Fruit fly (Drosophila melanogaster) whole organism, embryonic: ENCODE results near the gene CG3198.

ENCODE experiments used
- Abd-B ChIP-seq: fragments of 200-800 bp; sonication (Bioruptor generic); optimal IDR thresholded peaks from 2 replicates; lab custom pipeline; 2018; ENCODE audit warnings: missing biosample characterization, mild to moderate bottlenecking, missing genetic modification characterization, moderate library complexity
- Bdp1 ChIP-seq: fragments of 200-800 bp; sonication (Bioruptor generic); optimal IDR thresholded peaks from 3 replicates; lab custom pipeline; 2016; ENCODE audit warnings: missing biosample characterization, missing genetic modification characterization
- BtbVII ChIP-seq: fragments of 200-800 bp; sonication (Bioruptor generic); optimal IDR thresholded peaks from 3 replicates; lab custom pipeline; 2017; ENCODE audit warnings: missing biosample characterization, mild to moderate bottlenecking, missing genetic modification characterization
- CG10267 ChIP-seq: fragments of 200-800 bp; sonication (Bioruptor generic); optimal IDR thresholded peaks from 2 replicates; lab custom pipeline; 2018; ENCODE audit warnings: missing biosample characterization, mild to moderate bottlenecking, missing genetic modification characterization, moderate library complexity
- CG12391 ChIP-seq: fragments of 200-800 bp; sonication (Bioruptor generic); optimal IDR thresholded peaks from 3 replicates; lab custom pipeline; 2018; ENCODE audit warnings: missing biosample characterization, mild to moderate bottlenecking, missing genetic modification characterization, moderate library complexity
- CG14965 ChIP-seq: fragments of 200-800 bp; sonication (Bioruptor generic); optimal IDR thresholded peaks from 2 replicates; lab custom pipeline; 2016; ENCODE audit warnings: missing biosample characterization, missing genetic modification characterization, borderline replicate concordance
- CG16815 ChIP-seq: fragments of 200-800 bp; sonication (Bioruptor generic); optimal IDR thresholded peaks from 3 replicates; lab custom pipeline; 2017; ENCODE audit warnings: missing biosample characterization, mild to moderate bottlenecking, missing genetic modification characterization
- CG17829 ChIP-seq: fragments of 200-800 bp; optimal IDR thresholded peaks from 2 replicates; lab custom pipeline; 2019; ENCODE audit warnings: missing biosample characterization, mild to moderate bottlenecking, missing genetic modification characterization, moderate library complexity
- CG1832 ChIP-seq: fragments of 200-800 bp; sonication (Bioruptor generic); optimal IDR thresholded peaks from 2 replicates; lab custom pipeline; 2017; ENCODE audit warnings: missing biosample characterization, mild to moderate bottlenecking, missing genetic modification characterization, inconsistent platforms
- CG30403 ChIP-seq: fragments of 200-800 bp; sonication (Bioruptor generic); optimal IDR thresholded peaks from 3 replicates; lab custom pipeline; 2016; ENCODE audit warnings: missing biosample characterization, missing genetic modification characterization
- CG3163 ChIP-seq: fragments of 200-800 bp; sonication (Bioruptor generic); optimal IDR thresholded peaks from 3 replicates; lab custom pipeline; 2016; ENCODE audit warnings: missing biosample characterization, missing genetic modification characterization
- CG33557 ChIP-seq: fragments of 200-800 bp; sonication (Bioruptor generic); optimal IDR thresholded peaks from 2 replicates; lab custom pipeline; 2019; ENCODE audit warnings: missing biosample characterization, mild to moderate bottlenecking, missing genetic modification characterization, moderate library complexity
- CG34422 ChIP-seq: fragments of 200-800 bp; sonication (Bioruptor generic); IDR thresholded peaks from 3 replicates; pipeline ENCODE4 v1.3.6; 2022; ENCODE audit warnings: missing biosample characterization, missing genetic modification characterization
- CG4404 ChIP-seq: fragments of 200-800 bp; sonication (Bioruptor generic); IDR thresholded peaks from 2 replicates; pipeline ENCODE4 v1.3.6; 2022; ENCODE audit warnings: missing biosample characterization, missing genetic modification characterization
- CG5953 ChIP-seq: fragments of 200-800 bp; sonication (Bioruptor generic); IDR thresholded peaks from 2 replicates; pipeline ENCODE4 v1.3.6; 2022; ENCODE audit warnings: missing biosample characterization, missing genetic modification characterization
- CG6175 ChIP-seq: fragments of 200-800 bp; sonication (Bioruptor generic); IDR thresholded peaks from 3 replicates; pipeline ENCODE4 v1.3.6; 2022; ENCODE audit warnings: missing biosample characterization, missing genetic modification characterization
- CG6272 ChIP-seq: fragments of 200-800 bp; sonication (Bioruptor generic); IDR thresholded peaks from 2 replicates; pipeline ENCODE4 v1.3.6; 2022; ENCODE audit warnings: missing biosample characterization, missing genetic modification characterization
- CG6689 ChIP-seq: fragments of 200-800 bp; sonication (Bioruptor generic); IDR thresholded peaks from 2 replicates; pipeline ENCODE4 v1.3.6; 2022; ENCODE audit warnings: missing biosample characterization, missing genetic modification characterization
- CG7839 ChIP-seq: fragments of 200-800 bp; sonication (Bioruptor generic); optimal IDR thresholded peaks from 3 replicates; lab custom pipeline; 2018; ENCODE audit warnings: missing biosample characterization, mild to moderate bottlenecking, missing genetic modification characterization, moderate library complexity
- CG7987 ChIP-seq: fragments of 200-800 bp; sonication (Bioruptor generic); optimal IDR thresholded peaks from 2 replicates; lab custom pipeline; 2018; ENCODE audit warnings: missing biosample characterization, mild to moderate bottlenecking, missing genetic modification characterization, moderate library complexity
- Chrac-16 ChIP-seq: fragments of 200-800 bp; sonication (Bioruptor generic); optimal IDR thresholded peaks from 3 replicates; lab custom pipeline; 2016; ENCODE audit warnings: missing biosample characterization, missing genetic modification characterization
- CoRest ChIP-seq: fragments of 200-800 bp; sonication (Bioruptor generic); optimal IDR thresholded peaks from 3 replicates; lab custom pipeline; 2018; ENCODE audit warnings: missing biosample characterization, mild to moderate bottlenecking, missing genetic modification characterization, moderate library complexity
- D ChIP-seq, 2 experiments: fragments of 200-800 bp in 1 of 2; fragments of >200 bp in 1 of 2; sonication (Bioruptor generic) in 1 of 2; optimal IDR thresholded peaks; 2 replicates in 1 of 2; 3 replicates in 1 of 2; lab custom pipeline; 2017; ENCODE audit warnings: mild to moderate bottlenecking in 1 of 2, missing biosample characterization in 1 of 2, missing genetic modification characterization in 1 of 2, missing genetic modification reagents in 1 of 2
- Doc2 ChIP-seq: fragments of 200-800 bp; sonication (Bioruptor generic); IDR thresholded peaks from 2 replicates; pipeline ENCODE4 v1.3.6; 2022; ENCODE audit warnings: missing biosample characterization, missing genetic modification characterization
- Hr3 ChIP-seq: fragments of 200-800 bp; sonication (Bioruptor generic); optimal IDR thresholded peaks from 3 replicates; lab custom pipeline; 2016; ENCODE audit warnings: missing biosample characterization, missing genetic modification characterization
- Hr78 ChIP-seq, 2 experiments: fragments of 200-800 bp in 1 of 2; fragments of >200 bp in 1 of 2; sonication (Bioruptor generic) in 1 of 2; optimal IDR thresholded peaks; 2 replicates each; lab custom pipeline; 2017 to 2019; ENCODE audit warnings: missing biosample characterization in 2 of 2, missing genetic modification characterization in 2 of 2, mild to moderate bottlenecking in 1 of 2, moderate library complexity in 1 of 2
- MESR4 ChIP-seq: fragments of 200-800 bp; sonication (Bioruptor generic); optimal IDR thresholded peaks from 2 replicates; lab custom pipeline; 2018; ENCODE audit warnings: missing biosample characterization, mild to moderate bottlenecking, missing genetic modification characterization, moderate library complexity
- Mes4 ChIP-seq: fragments of 200-800 bp; sonication (Bioruptor generic); optimal IDR thresholded peaks from 2 replicates; lab custom pipeline; 2016; ENCODE audit warnings: missing biosample characterization, missing genetic modification characterization
- PHDP ChIP-seq: fragments of 200-800 bp; sonication (Bioruptor generic); optimal IDR thresholded peaks from 3 replicates; lab custom pipeline; 2018; ENCODE audit warnings: missing biosample characterization, mild to moderate bottlenecking, missing genetic modification characterization, moderate library complexity
- Sin3A ChIP-seq: fragments of >200 bp; optimal IDR thresholded peaks from 2 replicates; lab custom pipeline; 2018
- Sox102F ChIP-seq: fragments of 200-800 bp; sonication (Bioruptor generic); optimal IDR thresholded peaks from 2 replicates; lab custom pipeline; 2018; ENCODE audit warnings: missing biosample characterization, mild to moderate bottlenecking, missing genetic modification characterization, moderate library complexity
- Xrp1 ChIP-seq: fragments of 200-800 bp; sonication (Bioruptor generic); IDR thresholded peaks from 2 replicates; pipeline ENCODE4 v1.3.6; 2022; ENCODE audit warnings: missing biosample characterization, missing genetic modification characterization
- al ChIP-seq: fragments of 200-800 bp; sonication (Bioruptor generic); IDR thresholded peaks from 2 replicates; pipeline ENCODE4 v1.3.6; 2022; ENCODE audit warnings: missing biosample characterization, missing genetic modification characterization
- chif ChIP-seq, 2 experiments: fragments of 200-800 bp; sonication (Bioruptor generic); optimal IDR thresholded peaks; 3 replicates each; lab custom pipeline; 2016; ENCODE audit warnings: missing biosample characterization in 2 of 2, missing genetic modification characterization in 2 of 2
- ci ChIP-seq: fragments of 200-800 bp; sonication (Bioruptor generic); IDR thresholded peaks from 3 replicates; pipeline ENCODE4 v1.3.6; 2022; ENCODE audit warnings: missing biosample characterization, missing genetic modification characterization
- crol ChIP-seq: fragments of 200-800 bp; sonication (Bioruptor generic); IDR thresholded peaks from 2 replicates; pipeline ENCODE4 v1.3.6; 2022; ENCODE audit warnings: missing biosample characterization, missing genetic modification characterization
- emc ChIP-seq: fragments of 200-800 bp; sonication (Bioruptor generic); optimal IDR thresholded peaks from 2 replicates; lab custom pipeline; 2016; ENCODE audit warnings: missing biosample characterization, missing genetic modification characterization
- esg ChIP-seq: fragments of 200-800 bp; sonication (Bioruptor generic); conservative IDR thresholded peaks from 2 replicates; pipeline ENCODE4 v1.3.6; 2022; ENCODE audit warnings: missing biosample characterization, missing genetic modification characterization
- ewg ChIP-seq: fragments of 200-800 bp; sonication (Bioruptor generic); optimal IDR thresholded peaks from 3 replicates; lab custom pipeline; 2017; ENCODE audit warnings: mild to moderate bottlenecking, missing biosample characterization, missing genetic modification reagents, missing genetic modification characterization
- insv ChIP-seq, 2 experiments: fragments of 200-800 bp; sonication (Bioruptor generic); optimal IDR thresholded peaks; 3 replicates each; lab custom pipeline; 2016 to 2018; ENCODE audit warnings: missing biosample characterization in 2 of 2, missing genetic modification characterization in 2 of 2
- lmd ChIP-seq: fragments of 200-800 bp; sonication (Bioruptor generic); IDR thresholded peaks from 2 replicates; pipeline ENCODE4 v1.3.6; 2022; ENCODE audit warnings: missing biosample characterization, missing genetic modification characterization
- otp ChIP-seq: fragments of 200-800 bp; sonication (Bioruptor generic); IDR thresholded peaks from 3 replicates; pipeline ENCODE4, ENCODE4 v1.3.6; 2022; ENCODE audit warnings: missing biosample characterization, missing genetic modification characterization
- phol ChIP-seq: fragments of 200-800 bp; sonication (Bioruptor generic); optimal IDR thresholded peaks from 3 replicates; lab custom pipeline; 2018; ENCODE audit warnings: missing biosample characterization, mild to moderate bottlenecking, missing genetic modification characterization, moderate library complexity
- sim ChIP-seq: fragments of 200-800 bp; sonication (Bioruptor generic); IDR thresholded peaks from 2 replicates; pipeline ENCODE4 v1.3.6; 2022; ENCODE audit warnings: missing biosample characterization, missing genetic modification characterization
- sisA ChIP-seq: fragments of 200-800 bp; sonication (Bioruptor generic); IDR thresholded peaks from 2 replicates; pipeline ENCODE4 v1.3.6; 2022; ENCODE audit warnings: missing biosample characterization, missing genetic modification characterization
- tgo ChIP-seq: fragments of 200-800 bp; sonication (Bioruptor generic); IDR thresholded peaks from 3 replicates; pipeline ENCODE4 v1.3.6; 2022; ENCODE audit warnings: missing biosample characterization, missing genetic modification characterization
- tll ChIP-seq, 2 experiments: fragments of 200-800 bp in 1 of 2; fragments of >200 bp in 1 of 2; sonication (Bioruptor generic) in 1 of 2; optimal IDR thresholded peaks; 2 replicates each; lab custom pipeline; 2017 to 2019; ENCODE audit warnings: missing biosample characterization in 2 of 2, missing genetic modification characterization in 2 of 2, mild to moderate bottlenecking in 1 of 2, moderate library complexity in 1 of 2
- vvl ChIP-seq: fragments of 200-800 bp; sonication (Bioruptor generic); IDR thresholded peaks from 2 replicates; pipeline ENCODE4 v1.3.6; 2022; ENCODE audit warnings: missing biosample characterization, missing genetic modification characterization

CG3198 gene

dm6 chrX:6624006-6624745 is 49.6 kb downstream of the CG3198 start:
- peak in 1 of 2 experiments; percentile 50 for TF ChIP-seq Hr78 (GFP tag; optimal IDR thresholded peaks at IDR 0.05; lab: Kevin White, UChicago)
- no peak for TF ChIP-seq MESR4
- TF ChIP-seq CG6689, result peak; percentile 51
- TF ChIP-seq Abd-B (GFP tag; lab: Kevin White, UChicago), result peak; percentile 56
- peak; percentile 4 for TF ChIP-seq CG16815
- peak; percentile 9 for TF ChIP-seq Sox102F (GFP tag; lab: Kevin White, UChicago)
- TF ChIP-seq sisA (GFP tag; lab: Robert Waterston, UW), result 0 out of 2 replicates have a peak, but pooled peaks have one; percentile 24
- TF ChIP-seq tll (GFP tag; optimal IDR thresholded peaks at IDR 0.05; lab: Kevin White, UChicago), result no peak
- TF ChIP-seq CG5953 (GFP tag; lab: Robert Waterston, UW), result no peak
- peak; percentile 34; the same call in 1 of the 2 replicates for TF ChIP-seq lmd (GFP tag; lab: Robert Waterston, UW)
- no peak for TF ChIP-seq BtbVII (GFP tag; lab: Kevin White, UChicago)
- TF ChIP-seq chif (GFP tag; optimal IDR thresholded peaks at IDR 0.05; lab: Kevin White, UChicago), result no peak
- TF ChIP-seq CG7839, result peak; percentile 49
- TF ChIP-seq vvl, result peak; percentile 55; the same call in 1 of the 2 replicates
- TF ChIP-seq CG6272, result no peak
- peak; percentile 33; the same call in 1 of the 3 replicates for TF ChIP-seq tgo
- TF ChIP-seq CG10267, result peak; percentile 29
- peak; percentile 20 for TF ChIP-seq CoRest (tag; lab: Kevin White, UChicago)
- TF ChIP-seq CG1832 (GFP tag; lab: Kevin White, UChicago), result peak; percentile 39
- TF ChIP-seq Bdp1 (GFP tag; lab: Kevin White, UChicago), result no peak
- TF ChIP-seq sim (GFP tag; lab: Robert Waterston, UW), result no peak
- no peak for TF ChIP-seq Hr3
- TF ChIP-seq CG7987, result no peak
- TF ChIP-seq PHDP (tag; lab: Kevin White, UChicago), result peak; percentile 31
- no peak for TF ChIP-seq CG3163 (GFP tag; lab: Kevin White, UChicago)
- TF ChIP-seq insv (GFP tag; optimal IDR thresholded peaks at IDR 0.05; lab: Kevin White, UChicago), result no peak
- peak; percentile 34; the same call in 1 of the 2 replicates for TF ChIP-seq esg (GFP tag; lab: Robert Waterston, UW)
- TF ChIP-seq Doc2 (GFP tag; lab: Robert Waterston, UW), result no peak
- peak; percentile 29 for TF ChIP-seq CG33557 (GFP tag; lab: Kevin White, UChicago)
- peak; percentile 70 for TF ChIP-seq Xrp1 (GFP tag; lab: Robert Waterston, UW)
- peak; percentile 47 for TF ChIP-seq phol (tag; lab: Kevin White, UChicago)
- peak; percentile 31 for TF ChIP-seq Chrac-16 (GFP tag; lab: Kevin White, UChicago)
- TF ChIP-seq CG4404 (GFP tag; lab: Robert Waterston, UW), result peak; percentile 27; the same call in 1 of the 2 replicates
- no peak for TF ChIP-seq al
- no peak for TF ChIP-seq CG6175
- peak; percentile 0 for TF ChIP-seq CG17829 (tag; lab: Kevin White, UChicago)
- TF ChIP-seq CG14965 (GFP tag; lab: Kevin White, UChicago), result no peak
- TF ChIP-seq otp, result peak; percentile 31; the same call in 1 of the 3 replicates
- TF ChIP-seq crol (GFP tag; lab: Robert Waterston, UW), result 0 out of 2 replicates have a peak, but pooled peaks have one; percentile 9
- TF ChIP-seq ewg (GFP tag; lab: Kevin White, UChicago), result no peak
- no peak for TF ChIP-seq D (optimal IDR thresholded peaks at IDR 0.05; lab: Kevin White, UChicago)
- TF ChIP-seq D (GFP tag; optimal IDR thresholded peaks at IDR 0.05; lab: Kevin White, UChicago), result peak; percentile 45
- no peak for TF ChIP-seq Sin3A
- peak; percentile 31 for TF ChIP-seq CG30403 (GFP tag; lab: Kevin White, UChicago)
- 0 out of 3 replicates have a peak, but pooled peaks have one; percentile 47 for TF ChIP-seq ci
- no peak for TF ChIP-seq Mes4 (GFP tag; lab: Kevin White, UChicago)
- TF ChIP-seq CG34422 (GFP tag; lab: Robert Waterston, UW), result 0 out of 3 replicates have a peak, but pooled peaks have one; percentile 28
- peak; percentile 20 for TF ChIP-seq CG12391 (tag; lab: Kevin White, UChicago)
- no peak for TF ChIP-seq emc (GFP tag; lab: Kevin White, UChicago)
